Fruit fly (Drosophila melanogaster) whole organism, embryonic: ENCODE measurements around the gene Hrb98DE.

Experiments
- Blimp-1 ChIP-seq: fragments of 200-800 bp; sonication (Bioruptor generic); optimal IDR thresholded peaks from 3 replicates; lab custom pipeline; 2018; ENCODE audit warnings: missing biosample characterization, missing genetic modification characterization, mild to moderate bottlenecking, moderate library complexity, missing genetic modification reagents
- CG10462 ChIP-seq: fragments of 200-800 bp; sonication (Bioruptor generic); optimal IDR thresholded peaks from 2 replicates; lab custom pipeline; 2016; ENCODE audit warnings: missing biosample characterization, missing genetic modification characterization
- CG10959 ChIP-seq: fragments of 200-800 bp; sonication (Bioruptor generic); IDR thresholded peaks from 2 replicates; pipeline ENCODE4 v1.3.6; 2022; ENCODE audit warnings: missing biosample characterization, missing genetic modification characterization
- CG11085 ChIP-seq: fragments of 200-800 bp; sonication (Bioruptor generic); IDR thresholded peaks from 2 replicates; pipeline ENCODE4 v1.3.6; 2022; ENCODE audit warnings: missing biosample characterization, missing genetic modification characterization
- CG11398 ChIP-seq: fragments of 200-800 bp; sonication (Bioruptor generic); optimal IDR thresholded peaks from 2 replicates; lab custom pipeline; 2016; ENCODE audit warnings: missing biosample characterization, missing genetic modification characterization
- CG12744 ChIP-seq: fragments of 200-800 bp; sonication (Bioruptor generic); optimal IDR thresholded peaks from 2 replicates; lab custom pipeline; 2016; ENCODE audit warnings: missing biosample characterization, missing genetic modification characterization
- CG13287 ChIP-seq: fragments of 200-800 bp; sonication (Bioruptor generic); IDR thresholded peaks from 2 replicates; pipeline ENCODE4 v1.3.6; 2022; ENCODE audit warnings: missing biosample characterization, missing genetic modification characterization; ENCODE audit not compliant: partially characterized antibody
- CG14710 ChIP-seq: fragments of 200-800 bp; sonication (Bioruptor generic); optimal IDR thresholded peaks from 3 replicates; lab custom pipeline; 2019; ENCODE audit warnings: missing biosample characterization, mild to moderate bottlenecking, missing genetic modification characterization, moderate library complexity
- CG16863 ChIP-seq: fragments of 200-800 bp; sonication (Bioruptor generic); optimal IDR thresholded peaks from 3 replicates; lab custom pipeline; 2016; ENCODE audit warnings: missing biosample characterization, missing genetic modification characterization
- CG2678 ChIP-seq: fragments of 200-800 bp; sonication (Bioruptor generic); optimal IDR thresholded peaks from 3 replicates; lab custom pipeline; 2019; ENCODE audit warnings: missing biosample characterization, mild to moderate bottlenecking, missing genetic modification characterization, moderate library complexity
- CG31365 ChIP-seq: fragments of 200-800 bp; sonication (Bioruptor generic); optimal IDR thresholded peaks from 2 replicates; lab custom pipeline; 2018; ENCODE audit warnings: missing biosample characterization, mild to moderate bottlenecking, missing genetic modification characterization
- CG42726 ChIP-seq: fragments of 200-800 bp; sonication (Bioruptor generic); IDR thresholded peaks from 2 replicates; pipeline ENCODE4 v1.3.6; 2022; ENCODE audit warnings: missing biosample characterization, missing genetic modification characterization; ENCODE audit not compliant: partially characterized antibody
- CG4854 ChIP-seq: fragments of 200-800 bp; sonication (Bioruptor generic); optimal IDR thresholded peaks from 2 replicates; lab custom pipeline; 2016; ENCODE audit warnings: missing biosample characterization, missing genetic modification characterization, inconsistent platforms
- CG7271 ChIP-seq: fragments of 200-800 bp; sonication (Bioruptor generic); optimal IDR thresholded peaks from 2 replicates; lab custom pipeline; 2018; ENCODE audit warnings: missing biosample characterization, mild to moderate bottlenecking, missing genetic modification characterization, moderate library complexity
- CG9727 ChIP-seq: fragments of 200-800 bp; sonication (Bioruptor generic); optimal IDR thresholded peaks from 3 replicates; lab custom pipeline; 2017; ENCODE audit warnings: missing biosample characterization, mild to moderate bottlenecking, missing genetic modification characterization
- D19A ChIP-seq: fragments of 200-800 bp; optimal IDR thresholded peaks from 3 replicates; lab custom pipeline; 2019; ENCODE audit warnings: missing biosample characterization, mild to moderate bottlenecking, missing genetic modification characterization, moderate library complexity
- Dek ChIP-seq: fragments of 200-800 bp; sonication (Bioruptor generic); optimal IDR thresholded peaks from 3 replicates; lab custom pipeline; 2019; ENCODE audit warnings: missing biosample characterization, mild to moderate bottlenecking, missing genetic modification characterization, moderate library complexity
- Dip3 ChIP-seq: fragments of 200-800 bp; sonication (Bioruptor generic); optimal IDR thresholded peaks from 3 replicates; lab custom pipeline; 2016; ENCODE audit warnings: missing biosample characterization, missing genetic modification characterization
- Hey ChIP-seq: fragments of 200-800 bp; sonication (Bioruptor generic); optimal IDR thresholded peaks from 3 replicates; lab custom pipeline; 2018; ENCODE audit warnings: missing biosample characterization, mild to moderate bottlenecking, missing genetic modification characterization
- Hmr ChIP-seq: fragments of 200-800 bp; sonication (Bioruptor generic); optimal IDR thresholded peaks from 3 replicates; lab custom pipeline; 2017; ENCODE audit warnings: mild to moderate bottlenecking, missing biosample characterization, missing genetic modification reagents, missing genetic modification characterization
- NfI ChIP-seq: fragments of 200-800 bp; sonication (Bioruptor generic); optimal IDR thresholded peaks from 3 replicates; lab custom pipeline; 2018; ENCODE audit warnings: missing biosample characterization, mild to moderate bottlenecking, missing genetic modification characterization, moderate library complexity
- Ptx1 ChIP-seq: fragments of 200-800 bp; sonication (Bioruptor generic); IDR thresholded peaks from 2 replicates; pipeline ENCODE4 v1.3.6; 2022; ENCODE audit warnings: missing biosample characterization, missing genetic modification characterization
- Ravus ChIP-seq: fragments of 200-800 bp; sonication (Bioruptor generic); IDR thresholded peaks from 2 replicates; pipeline ENCODE4 v1.3.6; 2022; ENCODE audit warnings: missing biosample characterization, missing genetic modification characterization
- Rfx ChIP-seq: fragments of 200-800 bp; sonication (Bioruptor generic); IDR thresholded peaks from 2 replicates; pipeline ENCODE4 v1.3.6; 2022; ENCODE audit warnings: missing biosample characterization, missing genetic modification characterization
- Six4 ChIP-seq: fragments of 200-800 bp; sonication (Bioruptor generic); optimal IDR thresholded peaks from 2 replicates; lab custom pipeline; 2016; ENCODE audit warnings: missing biosample characterization, missing genetic modification characterization
- Sry-β ChIP-seq: fragments of 200-800 bp; sonication (Bioruptor generic); optimal IDR thresholded peaks from 2 replicates; lab custom pipeline; 2018; ENCODE audit warnings: missing biosample characterization, mild to moderate bottlenecking, missing genetic modification characterization, moderate library complexity
- Vsx1 ChIP-seq: fragments of 200-800 bp; sonication (Bioruptor generic); optimal IDR thresholded peaks from 2 replicates; lab custom pipeline; 2017; ENCODE audit warnings: missing biosample characterization, mild to moderate bottlenecking, missing genetic modification characterization, missing genetic modification reagents
- abd-A ChIP-seq: fragments of 200-800 bp; sonication (Bioruptor generic); optimal IDR thresholded peaks from 3 replicates; lab custom pipeline; 2019; ENCODE audit warnings: missing biosample characterization, mild to moderate bottlenecking, missing genetic modification characterization, moderate library complexity
- amos ChIP-seq: fragments of 200-800 bp; sonication (Bioruptor generic); IDR thresholded peaks from 2 replicates; pipeline ENCODE4 v1.3.6; 2022; ENCODE audit warnings: missing biosample characterization, missing genetic modification characterization; ENCODE audit not compliant: partially characterized antibody
- ash1 ChIP-seq: fragments of 200-800 bp; sonication (Bioruptor generic); optimal IDR thresholded peaks from 2 replicates; lab custom pipeline; 2018; ENCODE audit warnings: missing biosample characterization, mild to moderate bottlenecking, missing genetic modification characterization
- bsh ChIP-seq, 2 experiments: fragments of 200-800 bp; sonication (Bioruptor generic); optimal IDR thresholded peaks; 2 replicates each; lab custom pipeline; 2017 to 2018; ENCODE audit warnings: mild to moderate bottlenecking in 2 of 2, missing biosample characterization in 2 of 2, missing genetic modification characterization in 2 of 2, moderate library complexity in 1 of 2
- corto ChIP-seq: fragments of 200-800 bp; sonication (Bioruptor generic); optimal IDR thresholded peaks from 2 replicates; lab custom pipeline; 2016; ENCODE audit warnings: missing biosample characterization, mild to moderate bottlenecking, missing genetic modification characterization, moderate library complexity
- dati ChIP-seq: fragments of 200-800 bp; sonication (Bioruptor generic); IDR thresholded peaks from 2 replicates; pipeline ENCODE4 v1.3.6; 2022; ENCODE audit warnings: missing biosample characterization, missing genetic modification characterization
- fd3F ChIP-seq: fragments of 200-800 bp; sonication (Bioruptor generic); optimal IDR thresholded peaks from 2 replicates; lab custom pipeline; 2018; ENCODE audit warnings: missing biosample characterization, mild to moderate bottlenecking, missing genetic modification characterization, moderate library complexity
- hbn ChIP-seq: fragments of 200-800 bp; sonication (Bioruptor generic); IDR thresholded peaks from 2 replicates; pipeline ENCODE4 v1.3.6; 2022; ENCODE audit warnings: missing biosample characterization, missing genetic modification characterization; ENCODE audit not compliant: partially characterized antibody
- insv ChIP-seq, 2 experiments: fragments of 200-800 bp; sonication (Bioruptor generic); optimal IDR thresholded peaks; 3 replicates each; lab custom pipeline; 2016 to 2018; ENCODE audit warnings: missing biosample characterization in 2 of 2, missing genetic modification characterization in 2 of 2
- klu ChIP-seq: fragments of 200-800 bp; sonication (Bioruptor generic); IDR thresholded peaks from 2 replicates; pipeline ENCODE4 v1.3.6; 2022; ENCODE audit warnings: missing biosample characterization, missing genetic modification characterization
- pan ChIP-seq, 4 experiments: fragments of >200 bp in 3 of 4; fragments of 200-800 bp in 1 of 4; sonication (Bioruptor generic) in 1 of 4; optimal IDR thresholded peaks in 3 of 4; IDR thresholded peaks in 1 of 4; 2 replicates each; pipeline versions ENCODE4 v1.3.6 to Lab custom; 2017 to 2022; ENCODE audit warnings: missing biosample characterization in 2 of 4, missing genetic modification characterization in 2 of 4, mixed read lengths in 1 of 4
- ranshi ChIP-seq: fragments of 200-800 bp; sonication (Bioruptor generic); IDR thresholded peaks from 2 replicates; pipeline ENCODE4 v1.3.6; 2022; ENCODE audit warnings: missing biosample characterization, missing genetic modification characterization
- sqz ChIP-seq: fragments of 200-800 bp; sonication (Bioruptor generic); optimal IDR thresholded peaks from 3 replicates; lab custom pipeline; 2018; ENCODE audit warnings: missing biosample characterization, mild to moderate bottlenecking, missing genetic modification characterization
- tll ChIP-seq, 2 experiments: fragments of 200-800 bp in 1 of 2; fragments of >200 bp in 1 of 2; sonication (Bioruptor generic) in 1 of 2; optimal IDR thresholded peaks; 2 replicates each; lab custom pipeline; 2017 to 2019; ENCODE audit warnings: missing biosample characterization in 2 of 2, missing genetic modification characterization in 2 of 2, mild to moderate bottlenecking in 1 of 2, moderate library complexity in 1 of 2
- trh ChIP-seq: fragments of 200-800 bp; sonication (Bioruptor generic); optimal IDR thresholded peaks from 2 replicates; lab custom pipeline; 2016; ENCODE audit warnings: missing biosample characterization, missing genetic modification characterization
- ttk ChIP-seq: fragments of 200-800 bp; sonication (Bioruptor generic); IDR thresholded peaks from 2 replicates; pipeline ENCODE4 v2.1.2; 2022; ENCODE audit warnings: missing biosample characterization, missing genetic modification characterization
- yki ChIP-seq: fragments of >200 bp; optimal IDR thresholded peaks from 3 replicates; lab custom pipeline; 2018
- zen ChIP-seq: fragments of 200-800 bp; sonication (Bioruptor generic); optimal IDR thresholded peaks from 3 replicates; lab custom pipeline; 2018; ENCODE audit warnings: missing biosample characterization, mild to moderate bottlenecking, missing genetic modification characterization, moderate library complexity

Hrb98DE gene

dm6 chr3R:28590462-28590861 lies 9.2 kb upstream of the Hrb98DE start (continued):
- TF ChIP-seq CG13287 (GFP tag; lab: Robert Waterston, UW) (no peak), CG7271 (tag; lab: Kevin White, UChicago) (peak; percentile 41), D19A (tag; lab: Kevin White, UChicago) (peak; percentile 17), CG42726 (GFP tag; lab: Robert Waterston, UW) (no peak), abd-A (tag; lab: Kevin White, UChicago) (no peak), Six4 (no peak), Dip3 (no peak), CG31365 (tag; lab: Kevin White, UChicago) (peak; percentile 57), pan (optimal IDR thresholded peaks at IDR 0.05; lab: Kevin White, UChicago) (no peak), pan (GFP tag; optimal IDR thresholded peaks at IDR 0.05 in 1 of 2, IDR thresholded peaks at IDR 0.05 in 1 of 2) (no peak), CG16863 (no peak), CG4854 (GFP tag; lab: Kevin White, UChicago) (no peak), ash1 (GFP tag; lab: Kevin White, UChicago) (no peak), Sry-β (GFP tag; lab: Kevin White, UChicago) (peak; percentile 9), amos (GFP tag; lab: Robert Waterston, UW) (no peak), yki (no peak), corto (no peak), Rfx (GFP tag; lab: Robert Waterston, UW) (no peak; the same call in 1 of the 2 replicates), sqz (GFP tag; lab: Kevin White, UChicago) (peak; percentile 57), CG12744 (GFP tag; lab: Kevin White, UChicago) (no peak), dati (GFP tag; lab: Robert Waterston, UW) (no peak), trh (GFP tag; lab: Kevin White, UChicago) (no peak), CG2678 (tag; lab: Kevin White, UChicago) (peak; percentile 62)
- TF ChIP-seq, all 482 proteins: peak for 175

dm6 chr3R:28594900-28595299 lies 4.7 kb upstream of the Hrb98DE start:
- TF ChIP-seq ranshi (GFP tag; lab: Robert Waterston, UW) (no peak), Hmr (GFP tag; lab: Kevin White, UChicago) (no peak), Ravus (GFP tag; lab: Robert Waterston, UW) (no peak), Ptx1 (GFP tag; lab: Robert Waterston, UW) (no peak), Vsx1 (GFP tag; lab: Kevin White, UChicago) (no peak), CG10959 (GFP tag; lab: Robert Waterston, UW) (no peak), Blimp-1 (GFP tag; lab: Kevin White, UChicago) (no peak), tll (GFP tag; optimal IDR thresholded peaks at IDR 0.05; lab: Kevin White, UChicago) (peak in 1 of 2 experiments; percentile 54), Dek (tag; lab: Kevin White, UChicago) (no peak), insv (GFP tag; optimal IDR thresholded peaks at IDR 0.05; lab: Kevin White, UChicago) (no peak), zen (tag; lab: Kevin White, UChicago) (peak; percentile 44), CG11398 (GFP tag; lab: Kevin White, UChicago) (no peak), bsh (GFP tag; optimal IDR thresholded peaks at IDR 0.05; lab: Kevin White, UChicago) (no peak), CG14710 (tag; lab: Kevin White, UChicago) (no peak), hbn (no peak), klu (no peak), CG10462 (no peak), fd3F (GFP tag; lab: Kevin White, UChicago) (no peak), Hey (peak; percentile 92), ttk (no peak), CG9727 (GFP tag; lab: Kevin White, UChicago) (no peak), CG11085 (no peak), NfI (GFP tag; lab: Kevin White, UChicago) (no peak)
